Fruit fly (Drosophila melanogaster): ENCODE data around the gene BomBc3.

- TF ChIP-seq Sox102F (GFP tag; optimal IDR thresholded peaks at IDR 0.05) (no peak), Eip78C (GFP tag) (no peak), CG6854 (GFP tag; optimal IDR thresholded peaks at IDR 0.05) (no peak), svp (GFP tag) (no peak)
Measured at dm6 chr3R:22103114-22103513, 16.2 kb downstream of the BomBc3 start, which contains the start of gene CG13407.
